Fruit fly (Drosophila melanogaster): ENCODE results near the gene Orct.

The Orct gene

DNA sequence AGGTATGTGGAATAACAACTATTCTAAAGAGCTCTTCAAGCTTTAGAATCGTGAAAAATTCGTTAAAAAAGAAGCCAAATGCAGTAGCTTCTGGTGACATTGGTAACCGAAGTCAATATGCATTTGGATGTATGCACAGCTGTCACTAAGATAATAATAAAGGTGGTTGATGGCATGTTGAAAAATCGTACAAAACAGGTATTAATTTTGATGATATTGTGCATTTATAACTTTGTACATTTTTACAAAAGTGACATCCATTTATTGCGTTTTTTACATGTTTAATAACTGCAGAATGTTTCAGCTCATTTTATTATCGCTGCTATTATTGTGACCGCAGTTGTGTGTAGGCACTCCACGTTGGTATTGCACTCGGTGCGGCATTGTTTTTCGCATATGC lies 25.5 kb downstream of the Orct start (continued):
- TF ChIP-seq dac (GFP tag; optimal IDR thresholded peaks at IDR 0.05) (no peak), CG6163 (GFP tag; IDR thresholded peaks at IDR 0.05) (0 out of 3 replicates have a peak, but pooled peaks have one; percentile 49), Smox (GFP tag; optimal IDR thresholded peaks at IDR 0.05) (no peak), CG3032 (tag; optimal IDR thresholded peaks at IDR 0.05) (no peak), CG4318 (GFP tag; optimal IDR thresholded peaks at IDR 0.05) (peak; percentile 25), Sox102F (GFP tag; optimal IDR thresholded peaks at IDR 0.05) (no peak), CG15336 (GFP tag; IDR thresholded peaks at IDR 0.05) (peak; percentile 64), Ets21C (GFP tag; optimal IDR thresholded peaks at IDR 0.05) (no peak), CG1621 (tag; optimal IDR thresholded peaks at IDR 0.05) (no peak), cyc (GFP tag; optimal IDR thresholded peaks at IDR 0.05) (peak; percentile 41), acj6 (GFP tag; optimal IDR thresholded peaks at IDR 0.05) (peak; percentile 39), CG10631 (GFP tag; optimal IDR thresholded peaks at IDR 0.05) (peak; percentile 14), Hr38 (GFP tag; optimal IDR thresholded peaks at IDR 0.05) (no peak), CG9139 (GFP tag; optimal IDR thresholded peaks at IDR 0.05) (no peak), Hr39 (GFP tag; optimal IDR thresholded peaks at IDR 0.05) (no peak), pdm3 (GFP tag; optimal IDR thresholded peaks at IDR 0.05) (peak; percentile 52), ss (GFP tag; optimal IDR thresholded peaks at IDR 0.05) (peak in 1 of 2 experiments; percentile 15), Lpt (GFP tag; optimal IDR thresholded peaks at IDR 0.05) (peak; percentile 15), Hr4 (GFP tag; optimal IDR thresholded peaks at IDR 0.05) (peak; percentile 59), Ets96B (tag; optimal IDR thresholded peaks at IDR 0.05) (peak; percentile 16), fkh (GFP tag; optimal IDR thresholded peaks at IDR 0.05) (no peak), Sox14 (GFP tag; optimal IDR thresholded peaks at IDR 0.05) (no peak)

dm6 chr3R:24303060-24303459 lies 27.0 kb downstream of the Orct start:
- TF ChIP-seq CG15336 (GFP tag; IDR thresholded peaks at IDR 0.05), result 0 out of 2 replicates have a peak, but pooled peaks have one; percentile 37
- TF ChIP-seq CG16779 (tag; optimal IDR thresholded peaks at IDR 0.05), result no peak
- TF ChIP-seq CG32006 (GFP tag; optimal IDR thresholded peaks at IDR 0.05), result peak; percentile 37
- no peak for TF ChIP-seq Met (GFP tag; optimal IDR thresholded peaks at IDR 0.05)
- TF ChIP-seq acj6 (GFP tag; optimal IDR thresholded peaks at IDR 0.05), result peak; percentile 10
- no peak for TF ChIP-seq CG34406 (GFP tag; optimal IDR thresholded peaks at IDR 0.05)
- TF ChIP-seq Hr4 (GFP tag; optimal IDR thresholded peaks at IDR 0.05), result peak; percentile 40
- peak; percentile 47; the same call in 1 of the 3 replicates for TF ChIP-seq eg (GFP tag; IDR thresholded peaks at IDR 0.05)

dm6 chr3R:24318217-24319082 lies 42.4 kb downstream of the Orct start, which contains the start of the genes Nab2 and BRWD3:
Gene Nab2 (minus strand): TSS chr3R:24318419.
Gene BRWD3 (plus strand): TSS chr3R:24319000.
- peak; percentile 46; the same call in 1 of the 3 replicates for TF ChIP-seq CG6163 (GFP tag; IDR thresholded peaks at IDR 0.05)
- no peak for TF ChIP-seq Hr39 (GFP tag; optimal IDR thresholded peaks at IDR 0.05)
- TF ChIP-seq Sox14 (GFP tag; optimal IDR thresholded peaks at IDR 0.05), result no peak
- TF ChIP-seq topi (GFP tag; optimal IDR thresholded peaks at IDR 0.05), result no peak
- peak; percentile 25; the same call in 1 of the 2 replicates for TF ChIP-seq Gug (GFP tag; IDR thresholded peaks at IDR 0.05)
- no peak for TF ChIP-seq CG9139 (GFP tag; optimal IDR thresholded peaks at IDR 0.05)
- TF ChIP-seq fd59A (GFP tag; optimal IDR thresholded peaks at IDR 0.05), result no peak
- no peak for TF ChIP-seq CG8319 (GFP tag; optimal IDR thresholded peaks at IDR 0.05)
- no peak for TF ChIP-seq dsx (GFP tag; optimal IDR thresholded peaks at IDR 0.05; ENCODE audit: poor library complexity, severe bottlenecking)
- no peak for TF ChIP-seq CG32006 (GFP tag; optimal IDR thresholded peaks at IDR 0.05)
- TF ChIP-seq salr (GFP tag; optimal IDR thresholded peaks at IDR 0.05), result peak in 1 of 2 experiments; percentile 57
- TF ChIP-seq Eip78C (GFP tag), result no peak
- TF ChIP-seq CG8119 (GFP tag; IDR thresholded peaks at IDR 0.05), result no peak
- TF ChIP-seq CG11762 (GFP tag; optimal IDR thresholded peaks at IDR 0.05; ENCODE audit: insufficient read depth), result peak; percentile 28
- TF ChIP-seq CG31627 (GFP tag; optimal IDR thresholded peaks at IDR 0.05), result peak; percentile 56
- peak; percentile 49 for TF ChIP-seq CG3032 (tag; optimal IDR thresholded peaks at IDR 0.05)
- peak; percentile 44; the same call in 1 of the 2 replicates for TF ChIP-seq CG15336 (GFP tag; IDR thresholded peaks at IDR 0.05)
- TF ChIP-seq eg (GFP tag; IDR thresholded peaks at IDR 0.05), result peak; percentile 39; the same call in 2 of the 3 replicates
- TF ChIP-seq lz (GFP tag; optimal IDR thresholded peaks at IDR 0.05), result peak; percentile 54
- TF ChIP-seq Sox15 (GFP tag; optimal IDR thresholded peaks at IDR 0.05), result peak; percentile 27
- no peak for TF ChIP-seq CG16779 (tag; optimal IDR thresholded peaks at IDR 0.05)
- no peak for TF ChIP-seq fkh (GFP tag; optimal IDR thresholded peaks at IDR 0.05)
- TF ChIP-seq Hr38 (GFP tag; optimal IDR thresholded peaks at IDR 0.05), result no peak
- TF ChIP-seq CG6276 (GFP tag; optimal IDR thresholded peaks at IDR 0.05), result no peak
- peak; percentile 21 for TF ChIP-seq Ets21C (GFP tag; optimal IDR thresholded peaks at IDR 0.05)
- TF ChIP-seq CG11902 (GFP tag; optimal IDR thresholded peaks at IDR 0.05), result peak; percentile 22
- TF ChIP-seq CG6792 (GFP tag; optimal IDR thresholded peaks at IDR 0.05), result peak; percentile 40
- TF ChIP-seq CG34406 (GFP tag; optimal IDR thresholded peaks at IDR 0.05), result no peak
- no peak for TF ChIP-seq CG4318 (GFP tag; optimal IDR thresholded peaks at IDR 0.05)
- no peak for TF ChIP-seq achi (GFP tag; optimal IDR thresholded peaks at IDR 0.05)
- no peak for TF ChIP-seq Met (GFP tag; optimal IDR thresholded peaks at IDR 0.05)
- TF ChIP-seq esn (GFP tag; optimal IDR thresholded peaks at IDR 0.05), result peak; percentile 59

Measured in whole organism, prepupa.